Fruit fly (Drosophila melanogaster): ENCODE data around the gene CG5445.

DNA sequence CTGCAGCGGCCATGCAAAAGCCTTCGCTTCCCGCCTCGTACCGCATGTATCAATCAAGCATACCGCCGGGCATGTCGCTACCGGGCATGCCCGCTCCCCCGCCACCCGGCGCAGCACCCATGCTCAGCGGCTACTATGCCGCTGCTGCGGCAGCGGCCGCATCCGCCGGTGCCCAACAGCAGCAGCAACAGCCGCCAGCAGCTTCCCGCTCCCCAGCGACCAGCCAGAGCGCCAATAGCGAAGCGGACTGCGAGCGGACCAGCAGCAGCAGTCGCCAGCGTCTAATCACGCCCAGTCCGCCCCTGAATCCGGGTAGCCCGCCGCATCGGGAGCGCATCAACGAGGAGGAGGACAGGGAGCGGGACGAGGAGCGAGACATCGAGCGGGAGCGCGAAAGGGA lies 40.6 kb downstream of the CG5445 start:
- TF ChIP-seq CG8159 (tag; optimal IDR thresholded peaks at IDR 0.05) (no peak), fd96Ca (GFP tag; IDR thresholded peaks at IDR 0.05) (no peak), CG15710 (tag; optimal IDR thresholded peaks at IDR 0.05) (no peak), CG9948 (tag; optimal IDR thresholded peaks at IDR 0.05) (no peak), CG13204 (GFP tag; optimal IDR thresholded peaks at IDR 0.05) (no peak), gl (tag; optimal IDR thresholded peaks at IDR 0.05) (no peak), CG32121 (GFP tag; IDR thresholded peaks at IDR 0.05) (no peak), CG8301 (tag; optimal IDR thresholded peaks at IDR 0.05) (no peak), EcR (GFP tag; optimal IDR thresholded peaks at IDR 0.05) (no peak), CG34367 (tag; optimal IDR thresholded peaks at IDR 0.05) (no peak)

Data from whole organism, pupa.